Fruit fly (Drosophila melanogaster) whole organism, embryonic: ENCODE measurements around the gene CG11164.

Experiments
- Ada2b ChIP-seq: fragments of 200-800 bp; sonication (Bioruptor generic); IDR thresholded peaks from 2 replicates; pipeline ENCODE4 v1.3.6; 2022; ENCODE audit warnings: missing biosample characterization, missing genetic modification characterization
- BtbVII ChIP-seq: fragments of 200-800 bp; sonication (Bioruptor generic); optimal IDR thresholded peaks from 3 replicates; lab custom pipeline; 2017; ENCODE audit warnings: missing biosample characterization, mild to moderate bottlenecking, missing genetic modification characterization
- CG1024 ChIP-seq: fragments of 200-800 bp; sonication (Bioruptor generic); IDR thresholded peaks from 2 replicates; pipeline ENCODE4 v1.3.6; 2022; ENCODE audit warnings: missing biosample characterization, missing genetic modification characterization
- CG12071 ChIP-seq: fragments of 200-800 bp; sonication (Bioruptor generic); optimal IDR thresholded peaks from 3 replicates; lab custom pipeline; 2018; ENCODE audit warnings: missing biosample characterization, mild to moderate bottlenecking, missing genetic modification characterization
- CG12299 ChIP-seq: fragments of 200-800 bp; sonication (Bioruptor generic); optimal IDR thresholded peaks from 2 replicates; lab custom pipeline; 2018; ENCODE audit warnings: missing biosample characterization, mild to moderate bottlenecking, missing genetic modification characterization
- CG12391 ChIP-seq: fragments of 200-800 bp; sonication (Bioruptor generic); optimal IDR thresholded peaks from 3 replicates; lab custom pipeline; 2018; ENCODE audit warnings: missing biosample characterization, mild to moderate bottlenecking, missing genetic modification characterization, moderate library complexity
- CG13123 ChIP-seq: fragments of 200-800 bp; sonication (Bioruptor generic); optimal IDR thresholded peaks from 2 replicates; lab custom pipeline; 2016; ENCODE audit warnings: missing biosample characterization, missing genetic modification characterization
- CG14667 ChIP-seq: fragments of 200-800 bp; sonication (Bioruptor generic); IDR thresholded peaks from 2 replicates; pipeline ENCODE4 v1.3.6; 2022; ENCODE audit warnings: missing biosample characterization, missing genetic modification characterization
- CG14860 ChIP-seq: fragments of 200-800 bp; sonication (Bioruptor generic); IDR thresholded peaks from 3 replicates; pipeline ENCODE4 v1.3.6; 2022; ENCODE audit warnings: missing biosample characterization, missing genetic modification characterization; ENCODE audit not compliant: partially characterized antibody
- CG17912 ChIP-seq: fragments of 200-800 bp; sonication (Bioruptor generic); optimal IDR thresholded peaks from 2 replicates; lab custom pipeline; 2018; ENCODE audit warnings: missing biosample characterization, mild to moderate bottlenecking, missing genetic modification characterization
- CG18011 ChIP-seq: fragments of 200-800 bp; sonication (Bioruptor generic); optimal IDR thresholded peaks from 2 replicates; lab custom pipeline; 2017; ENCODE audit warnings: missing biosample characterization, missing genetic modification characterization, mild to moderate bottlenecking, moderate library complexity, missing genotype
- CG1832 ChIP-seq: fragments of 200-800 bp; sonication (Bioruptor generic); optimal IDR thresholded peaks from 2 replicates; lab custom pipeline; 2017; ENCODE audit warnings: missing biosample characterization, mild to moderate bottlenecking, missing genetic modification characterization, inconsistent platforms
- CG2129 ChIP-seq: fragments of 200-800 bp; sonication (Bioruptor generic); IDR thresholded peaks from 2 replicates; pipeline ENCODE4 v1.3.6; 2022; ENCODE audit warnings: missing biosample characterization, missing genetic modification characterization; ENCODE audit not compliant: partially characterized antibody
- CG30431 ChIP-seq: fragments of 200-800 bp; sonication (Bioruptor generic); optimal IDR thresholded peaks from 2 replicates; lab custom pipeline; 2017; ENCODE audit warnings: missing biosample characterization, missing genetic modification characterization
- CG31365 ChIP-seq: fragments of 200-800 bp; sonication (Bioruptor generic); optimal IDR thresholded peaks from 2 replicates; lab custom pipeline; 2018; ENCODE audit warnings: missing biosample characterization, mild to moderate bottlenecking, missing genetic modification characterization
- CG32532 ChIP-seq: fragments of 200-800 bp; sonication (Bioruptor generic); IDR thresholded peaks from 2 replicates; pipeline ENCODE4 v1.3.6; 2022; ENCODE audit warnings: missing biosample characterization, missing genetic modification characterization
- CG4360 ChIP-seq: fragments of 200-800 bp; sonication (Bioruptor generic); IDR thresholded peaks from 2 replicates; pipeline ENCODE4 v1.3.6; 2022; ENCODE audit warnings: missing biosample characterization, missing genetic modification characterization
- CG4707 ChIP-seq: fragments of 200-800 bp; sonication (Bioruptor generic); optimal IDR thresholded peaks from 2 replicates; lab custom pipeline; 2018; ENCODE audit warnings: missing biosample characterization, mild to moderate bottlenecking, missing genetic modification characterization, moderate library complexity
- CG4820 ChIP-seq: fragments of 200-800 bp; sonication (Bioruptor generic); optimal IDR thresholded peaks from 3 replicates; lab custom pipeline; 2016; ENCODE audit warnings: missing biosample characterization, missing genetic modification characterization
- CG6683 ChIP-seq: fragments of 200-800 bp; sonication (Bioruptor generic); optimal IDR thresholded peaks from 2 replicates; lab custom pipeline; 2017; ENCODE audit warnings: missing biosample characterization, mild to moderate bottlenecking, missing genetic modification characterization, missing genetic modification reagents
- CG6689 ChIP-seq: fragments of 200-800 bp; sonication (Bioruptor generic); IDR thresholded peaks from 2 replicates; pipeline ENCODE4 v1.3.6; 2022; ENCODE audit warnings: missing biosample characterization, missing genetic modification characterization
- CG9609 ChIP-seq: fragments of 200-800 bp; sonication (Bioruptor generic); optimal IDR thresholded peaks from 3 replicates; lab custom pipeline; 2016; ENCODE audit warnings: missing biosample characterization, missing genetic modification characterization
- CG9876 ChIP-seq: fragments of 200-800 bp; sonication (Bioruptor generic); optimal IDR thresholded peaks from 2 replicates; lab custom pipeline; 2016; ENCODE audit warnings: missing biosample characterization, missing genetic modification characterization
- Camta ChIP-seq: fragments of 200-800 bp; sonication (Bioruptor generic); optimal IDR thresholded peaks from 2 replicates; lab custom pipeline; 2016; ENCODE audit warnings: missing biosample characterization, missing genetic modification characterization
- Dll ChIP-seq: fragments of 200-800 bp; sonication (Bioruptor generic); IDR thresholded peaks from 4 replicates; pipeline ENCODE4 v1.3.6; 2022; ENCODE audit warnings: missing biosample characterization, missing genetic modification characterization; ENCODE audit not compliant: partially characterized antibody
- HLH54F ChIP-seq: fragments of 200-800 bp; sonication (Bioruptor generic); optimal IDR thresholded peaks from 3 replicates; lab custom pipeline; 2016; ENCODE audit warnings: missing biosample characterization, missing genetic modification characterization
- amos ChIP-seq: fragments of 200-800 bp; sonication (Bioruptor generic); IDR thresholded peaks from 2 replicates; pipeline ENCODE4 v1.3.6; 2022; ENCODE audit warnings: missing biosample characterization, missing genetic modification characterization; ENCODE audit not compliant: partially characterized antibody
- bowl ChIP-seq: fragments of 200-800 bp; sonication (Bioruptor generic); IDR thresholded peaks from 2 replicates; pipeline ENCODE4 v1.3.6; 2022; ENCODE audit warnings: missing biosample characterization, missing genetic modification characterization
- caup ChIP-seq: fragments of 200-800 bp; sonication (Bioruptor generic); optimal IDR thresholded peaks from 3 replicates; lab custom pipeline; 2017; ENCODE audit warnings: missing biosample characterization, mild to moderate bottlenecking, missing genetic modification characterization, moderate library complexity; ENCODE audit not compliant: severe bottlenecking
- chinmo ChIP-seq: fragments of 200-800 bp; sonication (Bioruptor generic); IDR thresholded peaks from 4 replicates; pipeline ENCODE4 v1.3.6; 2022; ENCODE audit warnings: missing biosample characterization, missing genetic modification characterization; ENCODE audit not compliant: partially characterized antibody
- crol ChIP-seq: fragments of 200-800 bp; sonication (Bioruptor generic); IDR thresholded peaks from 2 replicates; pipeline ENCODE4 v1.3.6; 2022; ENCODE audit warnings: missing biosample characterization, missing genetic modification characterization
- dm ChIP-seq: fragments of 200-800 bp; sonication (Bioruptor generic); optimal IDR thresholded peaks from 3 replicates; lab custom pipeline; 2016; ENCODE audit warnings: missing biosample characterization, missing genetic modification characterization
- ems ChIP-seq: fragments of 200-800 bp; sonication (Bioruptor generic); optimal IDR thresholded peaks from 3 replicates; lab custom pipeline; 2016; ENCODE audit warnings: missing biosample characterization, missing genetic modification characterization
- gcm ChIP-seq: fragments of 200-800 bp; sonication (Bioruptor generic); optimal IDR thresholded peaks from 2 replicates; lab custom pipeline; 2019; ENCODE audit warnings: missing biosample characterization, mild to moderate bottlenecking, missing genetic modification characterization, moderate library complexity
- grau ChIP-seq: fragments of 200-800 bp; optimal IDR thresholded peaks from 3 replicates; lab custom pipeline; 2019; ENCODE audit warnings: missing biosample characterization, mild to moderate bottlenecking, missing genetic modification characterization, moderate library complexity
- grn ChIP-seq: fragments of 200-800 bp; sonication (Bioruptor generic); optimal IDR thresholded peaks from 3 replicates; lab custom pipeline; 2017; ENCODE audit warnings: missing biosample characterization, missing genetic modification characterization
- inv ChIP-seq: fragments of 200-800 bp; sonication (Bioruptor generic); IDR thresholded peaks from 2 replicates; pipeline ENCODE4 v1.3.6; 2022; ENCODE audit warnings: missing biosample characterization, missing genetic modification characterization; ENCODE audit not compliant: partially characterized antibody
- jing ChIP-seq: fragments of 200-800 bp; sonication (Bioruptor generic); optimal IDR thresholded peaks from 2 replicates; lab custom pipeline; 2018; ENCODE audit warnings: missing biosample characterization, mild to moderate bottlenecking, missing genetic modification characterization
- oc ChIP-seq: fragments of 200-800 bp; sonication (Bioruptor generic); optimal IDR thresholded peaks from 2 replicates; lab custom pipeline; 2018; ENCODE audit warnings: missing biosample characterization, mild to moderate bottlenecking, missing genetic modification characterization, moderate library complexity
- ranshi ChIP-seq: fragments of 200-800 bp; sonication (Bioruptor generic); IDR thresholded peaks from 2 replicates; pipeline ENCODE4 v1.3.6; 2022; ENCODE audit warnings: missing biosample characterization, missing genetic modification characterization
- rib ChIP-seq: fragments of 200-800 bp; sonication (Bioruptor generic); IDR thresholded peaks from 2 replicates; pipeline ENCODE4 v1.3.6; 2022; ENCODE audit warnings: missing biosample characterization, missing genetic modification characterization
- row ChIP-seq: fragments of 200-800 bp; sonication (Bioruptor generic); IDR thresholded peaks from 3 replicates; pipeline ENCODE4 v1.3.6; 2022; ENCODE audit warnings: missing biosample characterization, missing genetic modification characterization
- salm ChIP-seq: fragments of 200-800 bp; sonication (Bioruptor generic); optimal IDR thresholded peaks from 2 replicates; lab custom pipeline; 2018; ENCODE audit warnings: missing biosample characterization, mild to moderate bottlenecking, missing genetic modification characterization
- sens-2 ChIP-seq: fragments of 200-800 bp; sonication (Bioruptor generic); IDR thresholded peaks from 2 replicates; pipeline ENCODE4 v1.3.6; 2022; ENCODE audit warnings: missing biosample characterization, missing genetic modification characterization
- sisA ChIP-seq: fragments of 200-800 bp; sonication (Bioruptor generic); IDR thresholded peaks from 2 replicates; pipeline ENCODE4 v1.3.6; 2022; ENCODE audit warnings: missing biosample characterization, missing genetic modification characterization
- slp2 ChIP-seq: fragments of 200-800 bp; sonication (Bioruptor generic); optimal IDR thresholded peaks from 2 replicates; lab custom pipeline; 2016; ENCODE audit warnings: missing biosample characterization, missing genetic modification characterization
- toy ChIP-seq: fragments of 200-800 bp; sonication (Bioruptor generic); IDR thresholded peaks from 2 replicates; pipeline ENCODE4 v1.3.6; 2022; ENCODE audit warnings: missing biosample characterization, missing genetic modification characterization
- usp ChIP-seq: fragments of >200 bp; optimal IDR thresholded peaks from 2 replicates; lab custom pipeline; 2017; ENCODE audit warnings: missing biosample characterization, missing genetic modification characterization
- vvl ChIP-seq: fragments of 200-800 bp; sonication (Bioruptor generic); IDR thresholded peaks from 2 replicates; pipeline ENCODE4 v1.3.6; 2022; ENCODE audit warnings: missing biosample characterization, missing genetic modification characterization

CG11164 gene

DNA sequence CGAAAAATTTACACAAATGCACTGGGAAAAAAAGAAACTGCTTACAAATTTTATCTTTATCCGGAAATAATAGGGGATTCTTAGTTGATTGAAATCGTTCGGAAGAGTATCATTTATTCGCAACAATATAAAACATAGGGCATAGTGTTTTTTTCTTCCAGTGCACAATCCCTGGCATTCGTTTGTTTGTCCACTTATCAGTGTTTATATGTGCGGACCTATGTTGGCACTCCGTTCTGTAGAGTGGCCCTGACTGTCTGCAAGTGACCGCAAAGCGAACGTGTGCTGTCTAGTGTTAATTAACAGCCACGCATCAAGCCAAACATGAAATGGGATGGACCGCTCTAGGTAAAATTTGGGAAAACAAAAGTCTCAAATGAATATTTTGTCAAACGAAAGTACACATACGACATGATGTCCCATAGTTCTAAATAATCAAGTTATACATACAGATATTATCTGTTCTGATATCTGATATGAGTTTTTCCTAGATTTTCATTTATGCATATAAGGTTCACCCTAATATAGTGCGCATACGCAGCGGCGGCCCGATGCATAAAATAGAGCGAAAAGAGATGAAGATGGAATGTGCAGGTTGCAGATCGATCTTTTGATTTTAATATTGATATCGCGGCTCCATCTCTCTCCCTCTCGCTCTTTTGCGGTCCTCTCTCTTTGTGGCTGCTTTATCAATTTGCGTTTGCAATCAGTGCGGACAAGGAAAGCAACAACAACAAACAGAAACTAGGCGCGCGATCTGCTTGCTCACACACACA lies 26.5 kb upstream of the CG11164 start (continued):
- TF ChIP-seq slp2 (peak; percentile 92), CG14860 (GFP tag; lab: Robert Waterston, UW) (no peak), CG9609 (GFP tag; lab: Kevin White, UChicago) (peak; percentile 96), usp (GFP tag; lab: Kevin White, UChicago) (no peak), oc (tag; lab: Kevin White, UChicago) (peak; percentile 88), bowl (GFP tag; lab: Robert Waterston, UW) (peak; percentile 74), CG13123 (GFP tag; lab: Kevin White, UChicago) (peak; percentile 87), jing (GFP tag; lab: Kevin White, UChicago) (peak; percentile 84), chinmo (GFP tag; lab: Robert Waterston, UW) (no peak; the same call in 3 of the 4 replicates), grn (peak; percentile 94), CG2129 (GFP tag; lab: Robert Waterston, UW) (no peak), CG1832 (GFP tag; lab: Kevin White, UChicago) (no peak), HLH54F (peak; percentile 95), Dll (GFP tag; lab: Robert Waterston, UW) (no peak), ranshi (GFP tag; lab: Robert Waterston, UW) (peak; percentile 89), CG12299 (peak; percentile 79), row (GFP tag; lab: Robert Waterston, UW) (peak; percentile 95), sens-2 (GFP tag; lab: Robert Waterston, UW) (peak; percentile 88), toy (GFP tag; lab: Robert Waterston, UW) (peak; percentile 84), dm (GFP tag; lab: Kevin White, UChicago) (peak; percentile 90), salm (peak; percentile 82), grau (tag; lab: Kevin White, UChicago) (peak; percentile 93), rib (GFP tag; lab: Robert Waterston, UW) (peak; percentile 95), sisA (GFP tag; lab: Robert Waterston, UW) (peak; percentile 92), BtbVII (GFP tag; lab: Kevin White, UChicago) (peak; percentile 88), CG18011 (GFP tag; lab: Kevin White, UChicago) (peak; percentile 68), CG4360 (GFP tag; lab: Robert Waterston, UW) (peak; percentile 86), CG1024 (peak; percentile 87), CG6689 (peak; percentile 90), caup (peak; percentile 92), inv (no peak), CG4707 (GFP tag; lab: Kevin White, UChicago) (peak; percentile 51), CG31365 (peak; percentile 60), vvl (peak; percentile 97), CG17912 (GFP tag; lab: Kevin White, UChicago) (peak; percentile 12), gcm (GFP tag; lab: Kevin White, UChicago) (peak; percentile 86), CG12391 (tag; lab: Kevin White, UChicago) (peak; percentile 92), Camta (peak; percentile 94), ems (GFP tag; lab: Kevin White, UChicago) (peak; percentile 93), CG32532 (GFP tag; lab: Robert Waterston, UW) (peak; percentile 95), CG14667 (GFP tag; lab: Robert Waterston, UW) (peak; percentile 85), amos (GFP tag; lab: Robert Waterston, UW) (no peak), CG6683 (peak; percentile 76), CG30431 (GFP tag; lab: Kevin White, UChicago) (peak; percentile 89), CG9876 (peak; percentile 92), crol (no peak), CG4820 (GFP tag; lab: Kevin White, UChicago) (peak; percentile 93), Ada2b (GFP tag; lab: Robert Waterston, UW) (peak; percentile 93), CG12071 (peak; percentile 85)
